Fruit fly (Drosophila melanogaster): Measurements from ENCODE around the gene CG17140.

CG17140 gene

dm6 chr2L:10845564-10845963, at the start of gene CG17140, which contains the start of gene CG17139:
CG17140 (minus strand) TSS chr2L:10845664.
CG17139 (minus strand) TSS chr2L:10845664.
- TF ChIP-seq fd96Ca (GFP tag; IDR thresholded peaks at IDR 0.05) (no peak), D1 (tag; optimal IDR thresholded peaks at IDR 0.05) (no peak), gl (tag; optimal IDR thresholded peaks at IDR 0.05) (no peak), CG17806 (tag; optimal IDR thresholded peaks at IDR 0.05) (no peak), CG14655 (GFP tag; optimal IDR thresholded peaks at IDR 0.05) (no peak), CG34367 (tag; optimal IDR thresholded peaks at IDR 0.05) (no peak), CG32121 (GFP tag; IDR thresholded peaks at IDR 0.05) (no peak), Pif1B (GFP tag; optimal IDR thresholded peaks at IDR 0.05) (no peak), Snoo (tag; optimal IDR thresholded peaks at IDR 0.05) (no peak), CG13204 (GFP tag; optimal IDR thresholded peaks at IDR 0.05) (no peak), Ets98B (GFP tag; IDR thresholded peaks at IDR 0.05) (no peak), Pif1A (GFP tag; optimal IDR thresholded peaks at IDR 0.05) (no peak), CG4496 (GFP tag; IDR thresholded peaks at IDR 0.05) (no peak), CG10348 (GFP tag; IDR thresholded peaks at IDR 0.05) (no peak), CG8301 (tag; optimal IDR thresholded peaks at IDR 0.05) (no peak), CG8159 (tag; optimal IDR thresholded peaks at IDR 0.05) (no peak)

dm6 chr2L:10888827-10889226, 43.4 kb upstream of the CG17140 start, which contains the start of gene CG14071:
CG14071 (minus strand) TSS chr2L:10888927.
- no peak for TF ChIP-seq CG4496 (GFP tag; IDR thresholded peaks at IDR 0.05)
- no peak for TF ChIP-seq CG8301 (tag; optimal IDR thresholded peaks at IDR 0.05)
- TF ChIP-seq CG13204 (GFP tag; optimal IDR thresholded peaks at IDR 0.05) = no peak
- TF ChIP-seq Pif1B (GFP tag; optimal IDR thresholded peaks at IDR 0.05) = no peak
- TF ChIP-seq Snoo (tag; optimal IDR thresholded peaks at IDR 0.05) = no peak
- no peak for TF ChIP-seq D1 (tag; optimal IDR thresholded peaks at IDR 0.05)
- no peak for TF ChIP-seq CG10348 (GFP tag; IDR thresholded peaks at IDR 0.05)
- TF ChIP-seq CG8159 (tag; optimal IDR thresholded peaks at IDR 0.05) = no peak
- no peak for TF ChIP-seq gl (tag; optimal IDR thresholded peaks at IDR 0.05)
- no peak for TF ChIP-seq CG32121 (GFP tag; IDR thresholded peaks at IDR 0.05)
- TF ChIP-seq Pif1A (GFP tag; optimal IDR thresholded peaks at IDR 0.05) = no peak
- TF ChIP-seq CG12605 (GFP tag; IDR thresholded peaks at IDR 0.05) = no peak
- TF ChIP-seq CG15710 (tag; optimal IDR thresholded peaks at IDR 0.05) = no peak
- TF ChIP-seq CG14655 (GFP tag; optimal IDR thresholded peaks at IDR 0.05) = no peak
- TF ChIP-seq CG34367 (tag; optimal IDR thresholded peaks at IDR 0.05) = no peak
- no peak for TF ChIP-seq Ets98B (GFP tag; IDR thresholded peaks at IDR 0.05)
- no peak for TF ChIP-seq CG9948 (tag; optimal IDR thresholded peaks at IDR 0.05)
- TF ChIP-seq fd96Ca (GFP tag; IDR thresholded peaks at IDR 0.05) = no peak
- TF ChIP-seq CG17806 (tag; optimal IDR thresholded peaks at IDR 0.05) = no peak
- no peak for TF ChIP-seq rn (GFP tag; IDR thresholded peaks at IDR 0.05)

dm6 chr2L:10869867-10870266, 24.4 kb upstream of the CG17140 start, which contains the start of gene CG12517:
CG12517 (plus strand) TSS chr2L:10870167.
- TF ChIP-seq EcR (GFP tag; optimal IDR thresholded peaks at IDR 0.05) (no peak), CG32121 (GFP tag; IDR thresholded peaks at IDR 0.05) (no peak), Ets98B (GFP tag; IDR thresholded peaks at IDR 0.05) (no peak), rn (GFP tag; IDR thresholded peaks at IDR 0.05) (no peak), fd96Ca (GFP tag; IDR thresholded peaks at IDR 0.05) (no peak), CG14655 (GFP tag; optimal IDR thresholded peaks at IDR 0.05) (no peak), gl (tag; optimal IDR thresholded peaks at IDR 0.05) (no peak), CG4496 (GFP tag; IDR thresholded peaks at IDR 0.05) (no peak), Pif1B (GFP tag; optimal IDR thresholded peaks at IDR 0.05) (no peak), CG9948 (tag; optimal IDR thresholded peaks at IDR 0.05) (no peak), CG15710 (tag; optimal IDR thresholded peaks at IDR 0.05) (no peak), D1 (tag; optimal IDR thresholded peaks at IDR 0.05) (no peak), CG10348 (GFP tag; IDR thresholded peaks at IDR 0.05) (no peak)

dm6 chr2L:10858064-10859047, 12.9 kb upstream of the CG17140 start, which contains the start of the genes aurB and Stam:
aurB (minus strand) TSS chr2L:10858094.
Stam (plus strand) TSS chr2L:10858536.
- TF ChIP-seq CG17806 (tag; optimal IDR thresholded peaks at IDR 0.05) (peak; percentile 37), fd96Ca (GFP tag; IDR thresholded peaks at IDR 0.05) (no peak), gl (tag; optimal IDR thresholded peaks at IDR 0.05) (no peak), CG34367 (tag; optimal IDR thresholded peaks at IDR 0.05) (peak; percentile 22), CG9948 (tag; optimal IDR thresholded peaks at IDR 0.05) (peak; percentile 45), D1 (tag; optimal IDR thresholded peaks at IDR 0.05) (no peak), Ets98B (GFP tag; IDR thresholded peaks at IDR 0.05) (peak; percentile 29), EcR (GFP tag; optimal IDR thresholded peaks at IDR 0.05) (peak; percentile 71), CG10348 (GFP tag; IDR thresholded peaks at IDR 0.05) (no peak), Pif1B (GFP tag; optimal IDR thresholded peaks at IDR 0.05) (no peak), Pif1A (GFP tag; optimal IDR thresholded peaks at IDR 0.05) (no peak), CG32121 (GFP tag; IDR thresholded peaks at IDR 0.05) (peak; percentile 48; the same call in 1 of the 2 replicates), CG8159 (tag; optimal IDR thresholded peaks at IDR 0.05) (peak; percentile 55), CG14655 (GFP tag; optimal IDR thresholded peaks at IDR 0.05) (no peak), rn (GFP tag; IDR thresholded peaks at IDR 0.05) (no peak), Snoo (tag; optimal IDR thresholded peaks at IDR 0.05) (peak; percentile 5), CG12605 (GFP tag; IDR thresholded peaks at IDR 0.05) (0 out of 2 replicates have a peak, but pooled peaks have one; percentile 17), CG8301 (tag; optimal IDR thresholded peaks at IDR 0.05) (peak; percentile 16), CG13204 (GFP tag; optimal IDR thresholded peaks at IDR 0.05) (no peak), CG4496 (GFP tag; IDR thresholded peaks at IDR 0.05) (0 out of 3 replicates have a peak, but pooled peaks have one; percentile 21), CG15710 (tag; optimal IDR thresholded peaks at IDR 0.05) (peak; percentile 63)

Data from whole organism, pupa.